Fruit fly (Drosophila melanogaster): ENCODE results near the gene Hsc70-4.

Hsc70-4 gene

DNA sequence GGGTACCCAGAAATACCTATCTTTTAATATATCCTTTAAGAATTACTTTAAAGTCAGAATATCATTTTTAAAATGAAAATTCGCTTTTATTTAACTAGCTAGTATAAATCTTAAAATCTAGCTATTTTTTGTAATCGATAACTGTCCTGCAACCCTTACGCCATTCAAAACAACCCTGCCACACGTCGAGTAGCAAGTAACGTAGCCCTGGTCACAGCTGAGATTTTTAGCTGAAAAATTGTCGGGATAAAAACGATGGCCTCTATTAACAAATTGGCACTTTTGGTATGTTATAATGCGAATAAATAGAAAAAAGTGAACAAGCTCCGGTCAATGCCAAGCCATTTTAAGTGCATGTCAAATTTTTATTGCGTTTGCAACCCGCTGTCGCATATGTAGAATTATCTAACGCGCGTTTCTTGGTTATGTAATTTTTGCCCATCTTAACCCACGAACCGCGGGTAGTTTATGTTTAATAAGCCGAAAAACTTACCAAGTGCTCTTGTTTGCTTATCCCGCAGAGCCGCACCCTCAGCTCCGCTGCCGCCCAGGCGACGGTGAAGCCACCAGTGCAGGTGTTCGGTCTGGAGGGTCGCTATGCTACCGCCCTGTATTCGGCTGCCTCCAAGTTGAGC lies 23.0 kb downstream of the Hsc70-4 start, which contains the start of gene ATPsynO (continued):
- TF ChIP-seq CG31441 (GFP tag; IDR thresholded peaks at IDR 0.05) (no peak; the same call in 1 of the 2 replicates), CG17359 (tag; optimal IDR thresholded peaks at IDR 0.05) (no peak), Sin3A (optimal IDR thresholded peaks at IDR 0.05) (peak; percentile 23), tna (GFP tag; IDR thresholded peaks at IDR 0.05; ENCODE audit: partially characterized antibody) (no peak), CG11696 (GFP tag; IDR thresholded peaks at IDR 0.05) (no peak), HHEX (GFP tag; optimal IDR thresholded peaks at IDR 0.05) (no peak), HLH4C (GFP tag; IDR thresholded peaks at IDR 0.05; ENCODE audit: partially characterized antibody) (no peak), Xbp1 (GFP tag; optimal IDR thresholded peaks at IDR 0.05) (peak; percentile 35), CG4854 (GFP tag; optimal IDR thresholded peaks at IDR 0.05) (no peak), CG11723 (GFP tag; optimal IDR thresholded peaks at IDR 0.05) (no peak), Ets65A (GFP tag) (peak; percentile 60), CG18262 (tag; optimal IDR thresholded peaks at IDR 0.05) (peak; percentile 32), CG9215 (GFP tag; IDR thresholded peaks at IDR 0.05) (no peak), lbe (GFP tag; optimal IDR thresholded peaks at IDR 0.05) (peak; percentile 0), ranshi (GFP tag; IDR thresholded peaks at IDR 0.05) (no peak), onecut (GFP tag; IDR thresholded peaks at IDR 0.05) (peak; percentile 39; the same call in 1 of the 2 replicates), Jarid2 (GFP tag; optimal IDR thresholded peaks at IDR 0.05) (no peak), CG8089 (GFP tag; optimal IDR thresholded peaks at IDR 0.05) (no peak), hkb (optimal IDR thresholded peaks at IDR 0.05) (no peak), hkb (GFP tag; IDR thresholded peaks at IDR 0.05) (no peak), chinmo (GFP tag; IDR thresholded peaks at IDR 0.05; ENCODE audit: partially characterized antibody) (peak; percentile 59; the same call in 1 of the 4 replicates), Kr (GFP tag; optimal IDR thresholded peaks at IDR 0.05) (no peak), CG18476 (GFP tag; optimal IDR thresholded peaks at IDR 0.05) (no peak), CG11085 (GFP tag; IDR thresholded peaks at IDR 0.05) (no peak), CG34422 (GFP tag; IDR thresholded peaks at IDR 0.05) (peak; percentile 46; the same call in 1 of the 3 replicates), CG16815 (GFP tag; optimal IDR thresholded peaks at IDR 0.05) (no peak), Med (GFP tag) (peak; percentile 89), CG17568 (GFP tag; optimal IDR thresholded peaks at IDR 0.05) (no peak), gro (GFP tag; optimal IDR thresholded peaks at IDR 0.05) (peak; percentile 51), CG7372 (GFP tag; IDR thresholded peaks at IDR 0.05) (no peak), Mrtf (GFP tag; IDR thresholded peaks at IDR 0.05) (no peak), CG9437 (GFP tag; optimal IDR thresholded peaks at IDR 0.05) (no peak), Fer1 (GFP tag; optimal IDR thresholded peaks at IDR 0.05) (peak; percentile 27), sob (GFP tag; IDR thresholded peaks at IDR 0.05) (no peak), CG4617 (GFP tag; optimal IDR thresholded peaks at IDR 0.05; ENCODE audit: borderline replicate concordance) (peak; percentile 69), Dip2 (GFP tag; IDR thresholded peaks at IDR 0.05) (no peak), Gsc (GFP tag; IDR thresholded peaks at IDR 0.05) (no peak), Dip3 (GFP tag; optimal IDR thresholded peaks at IDR 0.05) (no peak), ken (GFP tag; IDR thresholded peaks at IDR 0.05) (no peak), mld (GFP tag; IDR thresholded peaks at IDR 0.05; ENCODE audit: partially characterized antibody) (no peak), CG2199 (GFP tag; IDR thresholded peaks at IDR 0.05) (no peak), CG7357 (GFP tag; IDR thresholded peaks at IDR 0.05) (no peak), CG10209 (GFP tag; optimal IDR thresholded peaks at IDR 0.05) (no peak), Elba2 (GFP tag; optimal IDR thresholded peaks at IDR 0.05) (no peak), CG8478 (optimal IDR thresholded peaks at IDR 0.05) (no peak), CG6854 (GFP tag; optimal IDR thresholded peaks at IDR 0.05) (no peak), repo (GFP tag; optimal IDR thresholded peaks at IDR 0.05) (no peak), amos (GFP tag; IDR thresholded peaks at IDR 0.05; ENCODE audit: partially characterized antibody) (peak; percentile 7; the same call in 1 of the 2 replicates), ERR (GFP tag; optimal IDR thresholded peaks at IDR 0.05) (no peak), bsh (GFP tag; optimal IDR thresholded peaks at IDR 0.05) (no peak), BEAF-32 (GFP tag; optimal IDR thresholded peaks at IDR 0.05) (peak; percentile 57)
